Fruit fly (Drosophila melanogaster): ENCODE measurements around the gene obst-H.
A peak's percentile ranks its signal among the peaks of the same experiment; 100 is the strongest.

The obst-H gene

DNA sequence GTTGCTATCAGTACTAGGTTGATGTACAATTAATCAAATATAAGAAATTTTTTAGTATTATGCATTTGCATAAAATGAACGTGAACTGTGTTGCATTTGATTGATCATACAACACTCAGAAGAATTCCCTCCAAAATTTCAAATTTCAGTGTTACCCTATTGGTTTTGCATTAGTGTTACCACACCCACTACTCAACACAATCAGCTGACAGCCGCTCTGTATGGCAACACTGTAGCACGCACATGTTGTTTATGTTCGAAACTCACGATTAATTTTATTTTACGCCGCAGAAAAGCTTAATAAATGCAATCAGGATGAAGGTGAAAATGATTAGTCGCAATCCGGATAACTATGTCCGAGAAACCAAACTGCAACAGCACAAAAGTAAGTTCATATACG, 30.3 kb downstream of the obst-H start, which contains the start of gene CG7275 (continued):
- TF ChIP-seq CG10565 (GFP tag; optimal IDR thresholded peaks at IDR 0.05) (no peak), Lim3 (GFP tag; IDR thresholded peaks at IDR 0.05) (no peak), Doc3 (GFP tag; IDR thresholded peaks at IDR 0.05; ENCODE audit: partially characterized antibody) (no peak), CG14667 (GFP tag; IDR thresholded peaks at IDR 0.05) (no peak), Asciz (GFP tag; optimal IDR thresholded peaks at IDR 0.05) (peak; percentile 10), CG1603 (tag; optimal IDR thresholded peaks at IDR 0.05) (peak; percentile 68), repo (GFP tag; optimal IDR thresholded peaks at IDR 0.05) (no peak), CG13894 (tag; optimal IDR thresholded peaks at IDR 0.05) (no peak), pzg (GFP tag; optimal IDR thresholded peaks at IDR 0.05) (peak; percentile 92), CG1832 (GFP tag; optimal IDR thresholded peaks at IDR 0.05) (no peak), Nf-YA (GFP tag; IDR thresholded peaks at IDR 0.05) (no peak), tup (GFP tag; optimal IDR thresholded peaks at IDR 0.05) (no peak), Neu2 (GFP tag; optimal IDR thresholded peaks at IDR 0.05; ENCODE audit: borderline replicate concordance) (no peak), trh (GFP tag; optimal IDR thresholded peaks at IDR 0.05) (no peak), CG12744 (GFP tag; optimal IDR thresholded peaks at IDR 0.05) (no peak), CG32772 (GFP tag; IDR thresholded peaks at IDR 0.05) (no peak), slp2 (GFP tag; optimal IDR thresholded peaks at IDR 0.05) (no peak), CG3726 (GFP tag; IDR thresholded peaks at IDR 0.05) (no peak), hbn (GFP tag; IDR thresholded peaks at IDR 0.05; ENCODE audit: partially characterized antibody) (peak; percentile 30; the same call in 1 of the 2 replicates), lola (GFP tag; optimal IDR thresholded peaks at IDR 0.05) (no peak), z (GFP tag; IDR thresholded peaks at IDR 0.05) (no peak), crol (GFP tag; IDR thresholded peaks at IDR 0.05) (no peak), wdn (GFP tag; IDR thresholded peaks at IDR 0.05) (no peak), CG2202 (tag; optimal IDR thresholded peaks at IDR 0.05) (no peak), esg (GFP tag; conservative IDR thresholded peaks at IDR 0.05) (no peak), CG10959 (GFP tag; IDR thresholded peaks at IDR 0.05) (no peak), CG4404 (GFP tag; IDR thresholded peaks at IDR 0.05) (no peak), CG15073 (GFP tag; optimal IDR thresholded peaks at IDR 0.05) (no peak), CG1233 (GFP tag; optimal IDR thresholded peaks at IDR 0.05) (no peak), org-1 (GFP tag; optimal IDR thresholded peaks at IDR 0.05) (no peak), sens (GFP tag) (peak; percentile 43), NfI (GFP tag; optimal IDR thresholded peaks at IDR 0.05) (peak; percentile 6), CG14441 (GFP tag; IDR thresholded peaks at IDR 0.05) (no peak), vnd (GFP tag; IDR thresholded peaks at IDR 0.05; ENCODE audit: partially characterized antibody) (no peak), ewg (GFP tag; optimal IDR thresholded peaks at IDR 0.05) (no peak), gfzf (GFP tag; optimal IDR thresholded peaks at IDR 0.05) (peak; percentile 26), disco-r (GFP tag; optimal IDR thresholded peaks at IDR 0.05) (no peak), maf-S (GFP tag; optimal IDR thresholded peaks at IDR 0.05) (no peak), CG9215 (GFP tag; IDR thresholded peaks at IDR 0.05) (no peak), nerfin-1 (tag; optimal IDR thresholded peaks at IDR 0.05) (no peak), CG11560 (tag; IDR thresholded peaks at IDR 0.05) (no peak), ac (GFP tag; optimal IDR thresholded peaks at IDR 0.05) (no peak), gro (GFP tag; optimal IDR thresholded peaks at IDR 0.05) (peak; percentile 17), CG14965 (GFP tag; optimal IDR thresholded peaks at IDR 0.05; ENCODE audit: borderline replicate concordance) (no peak), ftz-f1 (GFP tag; optimal IDR thresholded peaks at IDR 0.05) (no peak), Xbp1 (GFP tag; optimal IDR thresholded peaks at IDR 0.05) (no peak), Hand (GFP tag; optimal IDR thresholded peaks at IDR 0.05) (no peak), nom (GFP tag; optimal IDR thresholded peaks at IDR 0.05) (no peak), inv (GFP tag; IDR thresholded peaks at IDR 0.05; ENCODE audit: partially characterized antibody) (no peak), CG1529 (GFP tag; optimal IDR thresholded peaks at IDR 0.05) (no peak), CG13624 (GFP tag; optimal IDR thresholded peaks at IDR 0.05) (peak; percentile 55), H2.0 (GFP tag; IDR thresholded peaks at IDR 0.05) (no peak)

Data from whole organism, embryonic.